Worm (Caenorhabditis elegans): ENCODE data around the gene tpst-1.

The tpst-1 gene

DNA sequence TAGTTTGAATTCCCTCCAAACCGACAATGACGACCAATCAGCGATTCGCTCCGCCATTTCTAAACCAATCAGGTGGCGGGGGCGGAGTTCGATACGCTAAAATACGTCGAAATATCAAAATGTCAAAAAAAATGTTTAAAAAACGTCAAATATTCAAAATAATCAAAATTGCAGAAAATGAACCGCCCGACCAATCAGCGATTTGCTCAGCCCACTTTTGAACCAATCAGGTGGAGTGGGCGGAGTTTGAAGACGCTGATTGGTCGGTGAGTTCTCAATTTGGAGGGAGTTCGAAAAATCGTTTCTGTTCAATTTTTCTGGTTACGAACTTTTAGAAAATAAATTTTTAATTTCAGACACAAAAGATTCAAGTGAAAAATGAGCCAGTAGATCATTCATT lies 17.4 kb downstream of the tpst-1 start:
- TF ChIP-seq sma-9 (GFP tag; optimal IDR thresholded peaks at IDR 0.05) (no peak), sma-9 (tag; optimal IDR thresholded peaks at IDR 0.05) (no peak), lsy-2 (tag; optimal IDR thresholded peaks at IDR 0.05) (no peak)

DNA sequence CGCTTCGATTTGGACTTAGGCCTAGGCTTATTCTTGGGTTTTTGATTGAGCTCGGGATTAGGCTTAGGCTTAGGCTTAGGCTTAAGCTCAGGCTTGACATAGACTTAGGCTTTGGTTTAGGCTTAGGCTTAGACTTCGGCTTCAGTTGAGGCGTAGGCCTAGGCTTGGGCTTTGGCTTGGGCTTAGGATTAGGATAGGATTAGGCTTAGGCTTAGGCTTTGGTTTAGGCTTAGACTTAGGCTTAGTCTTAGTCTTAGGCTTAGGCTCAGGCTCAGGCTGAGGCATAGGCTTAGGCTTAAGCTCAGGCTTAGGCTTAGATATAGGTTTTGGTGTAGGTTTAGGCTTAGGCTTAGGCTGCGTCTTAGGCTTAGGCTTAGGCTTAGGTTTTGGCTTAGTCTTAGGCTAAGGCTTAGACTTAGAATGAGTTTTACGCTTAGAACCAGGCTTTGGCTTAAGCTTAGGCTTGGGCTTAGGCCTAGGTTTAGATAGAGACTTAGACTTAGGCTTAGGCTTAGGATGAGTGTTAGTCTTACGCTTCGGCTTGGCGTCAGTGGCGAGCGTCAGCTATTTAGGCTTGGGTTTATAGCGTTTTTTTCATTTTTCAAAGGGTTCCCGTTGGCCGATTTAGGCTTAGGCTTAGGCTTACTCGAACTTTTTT lies 19.4 kb downstream of the tpst-1 start:
- no peak for TF ChIP-seq Y55F3AM.14 (GFP tag; optimal IDR thresholded peaks at IDR 0.05)
- no peak for TF ChIP-seq lin-13 (GFP tag; optimal IDR thresholded peaks at IDR 0.05)
- TF ChIP-seq ceh-82 (tag; optimal IDR thresholded peaks at IDR 0.05) = no peak
- no peak for TF ChIP-seq unc-62 (GFP tag; optimal IDR thresholded peaks at IDR 0.05)
- TF ChIP-seq nhr-21 (tag; optimal IDR thresholded peaks at IDR 0.05) = no peak
- TF ChIP-seq zag-1 (tag; optimal IDR thresholded peaks at IDR 0.05) = no peak
- no peak for TF ChIP-seq elt-3 (tag; optimal IDR thresholded peaks at IDR 0.05)
- no peak for TF ChIP-seq gmeb-1 (tag; optimal IDR thresholded peaks at IDR 0.05)
- no peak for TF ChIP-seq dmd-4 (tag; optimal IDR thresholded peaks at IDR 0.05)
- no peak for TF ChIP-seq unc-55 (GFP tag; optimal IDR thresholded peaks at IDR 0.05)
- no peak for TF ChIP-seq R02D3.7 (tag; optimal IDR thresholded peaks at IDR 0.05)
- TF ChIP-seq lin-11 (tag; optimal IDR thresholded peaks at IDR 0.05) = no peak
- TF ChIP-seq mdl-1 (tag; optimal IDR thresholded peaks at IDR 0.05) = no peak
- TF ChIP-seq nhr-25 (tag; optimal IDR thresholded peaks at IDR 0.05) = no peak
- no peak for TF ChIP-seq C34F6.9 (tag; optimal IDR thresholded peaks at IDR 0.05)
- no peak for TF ChIP-seq skn-1 (tag; optimal IDR thresholded peaks at IDR 0.05)
- no peak for TF ChIP-seq nhr-11 (tag; optimal IDR thresholded peaks at IDR 0.05)
- TF ChIP-seq aly-2 (tag; optimal IDR thresholded peaks at IDR 0.05) = no peak
- TF ChIP-seq nhr-23 (tag; optimal IDR thresholded peaks at IDR 0.05) = no peak
- TF ChIP-seq alr-1 (tag; optimal IDR thresholded peaks at IDR 0.05) = no peak

ce11 chrIII:12640386-12641024 lies 21.6 kb downstream of the tpst-1 start:
- TF ChIP-seq ceh-82 (tag; optimal IDR thresholded peaks at IDR 0.05) = no peak

DNA sequence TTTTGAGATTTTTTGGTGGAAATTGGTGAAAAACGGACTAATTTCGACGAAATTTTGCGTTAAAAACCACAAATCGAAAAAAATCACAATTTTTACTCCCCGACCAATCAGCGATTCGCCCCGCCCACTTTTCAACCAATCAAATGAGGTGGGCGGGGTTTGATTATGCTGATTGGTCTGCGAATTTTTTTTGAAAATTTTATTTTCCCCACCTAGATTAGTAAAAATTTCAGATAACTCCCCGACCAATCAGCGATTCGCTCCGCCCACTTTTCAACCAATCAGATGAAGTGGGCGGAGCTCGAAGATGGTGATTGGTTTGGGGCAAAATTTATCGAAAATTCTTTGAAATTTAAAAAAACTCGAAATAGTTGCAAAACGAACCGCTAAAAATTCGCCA lies 22.9 kb downstream of the tpst-1 start:
- TF ChIP-seq ztf-11 (tag; optimal IDR thresholded peaks at IDR 0.05) (no peak), nhr-23 (tag; optimal IDR thresholded peaks at IDR 0.05) (no peak), nhr-129 (tag; optimal IDR thresholded peaks at IDR 0.05) (no peak), ama-1 (optimal IDR thresholded peaks at IDR 0.05) (no peak), F13H6.1 (tag; optimal IDR thresholded peaks at IDR 0.05) (no peak), mab-5 (tag; optimal IDR thresholded peaks at IDR 0.05) (no peak), nhr-11 (tag; optimal IDR thresholded peaks at IDR 0.05) (no peak), snpc-4 (tag; optimal IDR thresholded peaks at IDR 0.05) (no peak), nhr-25 (tag; optimal IDR thresholded peaks at IDR 0.05) (no peak), gmeb-1 (tag; optimal IDR thresholded peaks at IDR 0.05) (no peak), elt-1 (tag; optimal IDR thresholded peaks at IDR 0.05) (no peak), mbf-1 (tag; optimal IDR thresholded peaks at IDR 0.05) (no peak), elt-3 (tag; optimal IDR thresholded peaks at IDR 0.05) (no peak), lin-13 (GFP tag; optimal IDR thresholded peaks at IDR 0.05) (no peak), sma-9 (GFP tag; optimal IDR thresholded peaks at IDR 0.05) (no peak), sma-9 (tag; optimal IDR thresholded peaks at IDR 0.05) (no peak), sma-3 (GFP tag; optimal IDR thresholded peaks at IDR 0.05) (no peak), mdl-1 (tag; optimal IDR thresholded peaks at IDR 0.05) (no peak)

DNA sequence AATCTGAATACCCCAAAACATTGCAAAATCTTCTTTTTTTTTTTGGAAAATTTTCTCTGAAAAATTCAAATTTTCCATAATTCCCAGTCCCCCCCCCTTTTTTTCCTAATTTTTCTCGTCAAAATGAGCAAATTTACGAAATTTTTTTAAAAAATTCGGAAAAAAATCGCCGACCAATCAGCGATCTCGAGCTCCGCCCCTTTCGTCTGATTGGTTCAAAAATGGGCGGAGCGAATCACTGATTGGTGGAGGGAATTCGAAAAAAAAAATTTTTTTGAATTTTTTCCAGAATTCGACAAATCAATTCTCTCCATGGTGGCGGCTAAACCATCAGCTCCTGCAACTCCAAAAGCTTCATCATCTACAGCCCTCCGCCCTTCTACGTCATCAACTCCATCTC lies 23.5 kb downstream of the tpst-1 start:
- TF ChIP-seq ceh-82 (tag; optimal IDR thresholded peaks at IDR 0.05) = no peak
- no peak for TF ChIP-seq zag-1 (tag; optimal IDR thresholded peaks at IDR 0.05)
- TF ChIP-seq C34F6.9 (tag; optimal IDR thresholded peaks at IDR 0.05) = no peak
- TF ChIP-seq dmd-4 (tag; optimal IDR thresholded peaks at IDR 0.05) = no peak
- no peak for TF ChIP-seq ceh-16 (tag; optimal IDR thresholded peaks at IDR 0.05)
- TF ChIP-seq sma-9 (GFP tag; optimal IDR thresholded peaks at IDR 0.05) = no peak
- TF ChIP-seq sma-9 (tag; optimal IDR thresholded peaks at IDR 0.05) = no peak
- TF ChIP-seq lin-11 (tag; optimal IDR thresholded peaks at IDR 0.05) = no peak
- TF ChIP-seq alr-1 (tag; optimal IDR thresholded peaks at IDR 0.05) = no peak
- no peak for TF ChIP-seq mab-5 (tag; optimal IDR thresholded peaks at IDR 0.05)
- TF ChIP-seq unc-39 (tag; optimal IDR thresholded peaks at IDR 0.05) = no peak
- no peak for TF ChIP-seq gmeb-1 (tag; optimal IDR thresholded peaks at IDR 0.05)

Measured in whole organism, L2 larva.